Worm (Caenorhabditis elegans): ENCODE results near the gene F35D2.1.

The F35D2.1 gene

ce11 chrII:7542952-7543351 is 32.8 kb upstream of the F35D2.1 start:
- no peak for TF ChIP-seq zip-5 (tag; optimal IDR thresholded peaks at IDR 0.05)
- TF ChIP-seq ceh-6 (GFP tag; optimal IDR thresholded peaks at IDR 0.05): no peak
- TF ChIP-seq ceh-19 (GFP tag; optimal IDR thresholded peaks at IDR 0.05): no peak
- TF ChIP-seq pros-1 (tag; optimal IDR thresholded peaks at IDR 0.05): no peak
- TF ChIP-seq hlh-6 (tag; optimal IDR thresholded peaks at IDR 0.05): no peak

ce11 chrII:7543808-7544207 is 31.9 kb upstream of the F35D2.1 start, which contains the start of gene rol-8:
Gene rol-8 (plus strand): TSS chrII:7544108.
- TF ChIP-seq ceh-14 (tag; optimal IDR thresholded peaks at IDR 0.05) (no peak), pha-4 (tag; optimal IDR thresholded peaks at IDR 0.05) (no peak), ama-1 (optimal IDR thresholded peaks at IDR 0.05) (no peak), sdc-2 (tag; optimal IDR thresholded peaks at IDR 0.05) (no peak), rnt-1 (tag; optimal IDR thresholded peaks at IDR 0.05) (no peak), tbx-7 (tag; optimal IDR thresholded peaks at IDR 0.05) (no peak), nhr-232 (tag; optimal IDR thresholded peaks at IDR 0.05) (no peak), che-1 (tag; optimal IDR thresholded peaks at IDR 0.05) (no peak), T23F11.4 (GFP tag; optimal IDR thresholded peaks at IDR 0.05) (no peak)

ce11 chrII:7544782-7545181 is 30.9 kb upstream of the F35D2.1 start:
- TF ChIP-seq npax-4 (tag; optimal IDR thresholded peaks at IDR 0.05): no peak
- no peak for TF ChIP-seq nfya-1 (tag; optimal IDR thresholded peaks at IDR 0.05)
- TF ChIP-seq ceh-24 (tag; optimal IDR thresholded peaks at IDR 0.05): no peak
- TF ChIP-seq ahr-1 (tag; optimal IDR thresholded peaks at IDR 0.05): no peak
- no peak for TF ChIP-seq T23F11.4 (GFP tag; optimal IDR thresholded peaks at IDR 0.05)
- TF ChIP-seq nhr-232 (tag; optimal IDR thresholded peaks at IDR 0.05): no peak
- no peak for TF ChIP-seq che-1 (tag; optimal IDR thresholded peaks at IDR 0.05)
- no peak for TF ChIP-seq pag-3 (tag; optimal IDR thresholded peaks at IDR 0.05; ENCODE audit: borderline replicate concordance)
- TF ChIP-seq elt-4 (tag; optimal IDR thresholded peaks at IDR 0.05): no peak
- no peak for TF ChIP-seq sdc-2 (tag; optimal IDR thresholded peaks at IDR 0.05)
- no peak for TF ChIP-seq hlh-13 (GFP tag; optimal IDR thresholded peaks at IDR 0.05)

ce11 chrII:7545364-7545763 is 30.4 kb upstream of the F35D2.1 start:
- TF ChIP-seq mec-3 (tag; optimal IDR thresholded peaks at IDR 0.05; ENCODE audit: borderline replicate concordance) (no peak), K02D7.2 (tag; optimal IDR thresholded peaks at IDR 0.05) (no peak), T23F11.4 (GFP tag; optimal IDR thresholded peaks at IDR 0.05) (no peak), nhr-232 (tag; optimal IDR thresholded peaks at IDR 0.05) (no peak), pros-1 (tag; optimal IDR thresholded peaks at IDR 0.05) (no peak), ceh-2 (tag; optimal IDR thresholded peaks at IDR 0.05) (no peak), elt-2 (tag; optimal IDR thresholded peaks at IDR 0.05) (no peak), unc-42 (tag; optimal IDR thresholded peaks at IDR 0.05) (no peak)

ce11 chrII:7547269-7547668 is 28.4 kb upstream of the F35D2.1 start:
- no peak for TF ChIP-seq ceh-18 (tag; optimal IDR thresholded peaks at IDR 0.05)
- no peak for TF ChIP-seq ceh-48 (tag; optimal IDR thresholded peaks at IDR 0.05)
- TF ChIP-seq fkh-6 (tag; optimal IDR thresholded peaks at IDR 0.05): no peak

ce11 chrII:7548044-7548443 is 27.7 kb upstream of the F35D2.1 start, which contains the start of gene fbxa-224:
Gene fbxa-224 (minus strand): TSS chrII:7548144.
- TF ChIP-seq che-1 (tag; optimal IDR thresholded peaks at IDR 0.05) (no peak), ceh-6 (GFP tag; optimal IDR thresholded peaks at IDR 0.05) (no peak), ceh-48 (tag; optimal IDR thresholded peaks at IDR 0.05) (no peak), ceh-31 (tag; optimal IDR thresholded peaks at IDR 0.05) (no peak), ceh-2 (tag; optimal IDR thresholded peaks at IDR 0.05) (no peak), gmeb-2 (tag; optimal IDR thresholded peaks at IDR 0.05) (no peak), ceh-45 (GFP tag; IDR thresholded peaks at IDR 0.05) (no peak), unc-55 (GFP tag; optimal IDR thresholded peaks at IDR 0.05) (no peak), dve-1 (tag; optimal IDR thresholded peaks at IDR 0.05) (no peak), ama-1 (optimal IDR thresholded peaks at IDR 0.05) (no peak), unc-42 (tag; optimal IDR thresholded peaks at IDR 0.05) (no peak), ceh-34 (tag; optimal IDR thresholded peaks at IDR 0.05) (no peak), pax-1 (tag; optimal IDR thresholded peaks at IDR 0.05) (no peak)
